Worm (Caenorhabditis elegans): Measurements from ENCODE around the gene spon-1.

Gene spon-1

ce11 chrII:7090085-7090484, 26.3 kb upstream of the spon-1 start (continued):
- peak; percentile 26 for TF ChIP-seq crh-2 (tag; optimal IDR thresholded peaks at IDR 0.05)
- no peak for TF ChIP-seq mab-5 (tag; optimal IDR thresholded peaks at IDR 0.05)
- TF ChIP-seq nhr-25 (tag; optimal IDR thresholded peaks at IDR 0.05), result peak; percentile 47
- TF ChIP-seq F13H6.1 (tag; optimal IDR thresholded peaks at IDR 0.05), result no peak
- no peak for TF ChIP-seq mbf-1 (tag; optimal IDR thresholded peaks at IDR 0.05)
- no peak for TF ChIP-seq mdl-1 (tag; optimal IDR thresholded peaks at IDR 0.05)
- no peak for TF ChIP-seq peb-1 (tag; optimal IDR thresholded peaks at IDR 0.05)
- no peak for TF ChIP-seq zag-1 (tag; optimal IDR thresholded peaks at IDR 0.05)
- peak; percentile 26 for TF ChIP-seq sma-9 (GFP tag; optimal IDR thresholded peaks at IDR 0.05)
- no peak for TF ChIP-seq sma-9 (tag; optimal IDR thresholded peaks at IDR 0.05)
- TF ChIP-seq skn-1 (tag; optimal IDR thresholded peaks at IDR 0.05), result no peak
- TF ChIP-seq egl-27 (tag; optimal IDR thresholded peaks at IDR 0.05), result no peak
- TF ChIP-seq lin-11 (tag; optimal IDR thresholded peaks at IDR 0.05), result no peak
- no peak for TF ChIP-seq lin-39 (tag; optimal IDR thresholded peaks at IDR 0.05)
- TF ChIP-seq elt-3 (tag; optimal IDR thresholded peaks at IDR 0.05), result no peak

- TF ChIP-seq mab-5 (tag; optimal IDR thresholded peaks at IDR 0.05), result no peak
- no peak for TF ChIP-seq alr-1 (tag; optimal IDR thresholded peaks at IDR 0.05)
- TF ChIP-seq mbf-1 (tag; optimal IDR thresholded peaks at IDR 0.05), result no peak
- no peak for TF ChIP-seq ztf-1 (GFP tag; conservative IDR thresholded peaks at IDR 0.05)
Observed at ce11 chrII:7090852-7091251, 25.5 kb upstream of the spon-1 start.

- TF ChIP-seq zag-1 (tag; optimal IDR thresholded peaks at IDR 0.05), result no peak
- TF ChIP-seq lsy-2 (tag; optimal IDR thresholded peaks at IDR 0.05), result no peak
- no peak for TF ChIP-seq elt-3 (tag; optimal IDR thresholded peaks at IDR 0.05)
Observed at ce11 chrII:7093339-7093821, 23.0 kb upstream of the spon-1 start, which contains the start of gene T02G5.3. T02G5.3 (plus strand) TSS chrII:7093389.

- no peak for TF ChIP-seq ZK546.5 (tag; optimal IDR thresholded peaks at IDR 0.05)
- TF ChIP-seq mab-5 (tag; optimal IDR thresholded peaks at IDR 0.05), result no peak
- no peak for TF ChIP-seq unc-55 (GFP tag; optimal IDR thresholded peaks at IDR 0.05)
- no peak for TF ChIP-seq lin-13 (GFP tag; optimal IDR thresholded peaks at IDR 0.05)
- no peak for TF ChIP-seq zag-1 (tag; optimal IDR thresholded peaks at IDR 0.05)
- TF ChIP-seq R02D3.7 (tag; optimal IDR thresholded peaks at IDR 0.05), result no peak
- TF ChIP-seq mbf-1 (tag; optimal IDR thresholded peaks at IDR 0.05), result no peak
- TF ChIP-seq F13H6.1 (tag; optimal IDR thresholded peaks at IDR 0.05), result no peak
- TF ChIP-seq nhr-25 (tag; optimal IDR thresholded peaks at IDR 0.05), result no peak
- TF ChIP-seq nhr-6 (tag; optimal IDR thresholded peaks at IDR 0.05), result no peak
Observed at ce11 chrII:7095970-7096369, 20.4 kb upstream of the spon-1 start.

ce11 chrII:7098578-7098977, 17.8 kb upstream of the spon-1 start, which contains the start of gene mct-5:
mct-5 (minus strand) TSS chrII:7098593.
- no peak for TF ChIP-seq elt-3 (tag; optimal IDR thresholded peaks at IDR 0.05)
- TF ChIP-seq nhr-77 (tag; optimal IDR thresholded peaks at IDR 0.05), result no peak
- no peak for TF ChIP-seq nhr-23 (tag; optimal IDR thresholded peaks at IDR 0.05)
- TF ChIP-seq ceh-16 (tag; optimal IDR thresholded peaks at IDR 0.05), result no peak
- TF ChIP-seq nhr-129 (tag; optimal IDR thresholded peaks at IDR 0.05), result no peak

- TF ChIP-seq C34F6.9 (tag; optimal IDR thresholded peaks at IDR 0.05) (no peak), unc-62 (GFP tag; optimal IDR thresholded peaks at IDR 0.05) (no peak), mbf-1 (tag; optimal IDR thresholded peaks at IDR 0.05) (no peak), nhr-10 (tag; optimal IDR thresholded peaks at IDR 0.05) (no peak), zag-1 (tag; optimal IDR thresholded peaks at IDR 0.05) (no peak), ceh-82 (tag; optimal IDR thresholded peaks at IDR 0.05) (no peak), ZK546.5 (tag; optimal IDR thresholded peaks at IDR 0.05) (no peak)
Observed at ce11 chrII:7099231-7099630, 17.1 kb upstream of the spon-1 start.

- TF ChIP-seq unc-39 (tag; optimal IDR thresholded peaks at IDR 0.05) (no peak), gmeb-1 (tag; optimal IDR thresholded peaks at IDR 0.05) (no peak), zag-1 (tag; optimal IDR thresholded peaks at IDR 0.05) (no peak), sma-9 (GFP tag; optimal IDR thresholded peaks at IDR 0.05) (peak; percentile 0), sma-9 (tag; optimal IDR thresholded peaks at IDR 0.05) (no peak), F13H6.1 (tag; optimal IDR thresholded peaks at IDR 0.05) (no peak)
Observed at ce11 chrII:7100838-7101237, 15.5 kb upstream of the spon-1 start, which contains the start of gene mmaa-1. mmaa-1 (minus strand) TSS chrII:7101165.
